Worm (Caenorhabditis elegans) whole organism, early embryonic: ENCODE data around the gene Y37D8A.8.

Experiments
- B0310.2 ChIP-seq: sonication (generic microtip); optimal IDR thresholded peaks from 2 replicates; lab custom pipeline; 2016; ENCODE audit warnings: mild to moderate bottlenecking, missing genetic modification characterization, missing compliant biosample characterization
- F13C5.2 ChIP-seq: sonication (generic microtip); optimal IDR thresholded peaks from 2 replicates; lab custom pipeline; 2017; ENCODE audit warnings: mild to moderate bottlenecking, missing genetic modification characterization, inconsistent platforms, missing compliant biosample characterization
- aly-1 ChIP-seq: sonication (generic microtip); optimal IDR thresholded peaks from 2 replicates; lab custom pipeline; 2016; ENCODE audit warnings: missing genetic modification characterization, missing compliant biosample characterization
- ama-1 ChIP-seq: fragments of 150-350 bp; optimal IDR thresholded peaks from 2 replicates; lab custom pipeline; 2014
- ceh-13 ChIP-seq: fragments of 200-800 bp; sonication (Bioruptor generic); optimal IDR thresholded peaks from 2 replicates; lab custom pipeline; 2018; ENCODE audit warnings: mild to moderate bottlenecking, missing genetic modification characterization, missing compliant biosample characterization
- ceh-36 ChIP-seq: sonication (generic microtip); optimal IDR thresholded peaks from 2 replicates; lab custom pipeline; 2016; ENCODE audit warnings: missing genetic modification characterization, inconsistent platforms, missing compliant biosample characterization
- ets-7 ChIP-seq: sonication (generic microtip); optimal IDR thresholded peaks from 2 replicates; lab custom pipeline; 2016; ENCODE audit warnings: missing genotype, missing genetic modification characterization, missing compliant biosample characterization
- flt-1 ChIP-seq: fragments of 200-800 bp; sonication (Bioruptor generic); IDR thresholded peaks from 2 replicates; pipeline ENCODE4 v1.3.6; 2022; ENCODE audit warnings: missing genetic modification characterization, missing compliant biosample characterization
- hmbx-1 ChIP-seq: sonication (generic microtip); optimal IDR thresholded peaks from 2 replicates; lab custom pipeline; 2016; ENCODE audit warnings: mild to moderate bottlenecking, missing genetic modification characterization, missing compliant biosample characterization
- hmg-4 ChIP-seq: fragments of 200-800 bp; sonication (Bioruptor generic); optimal IDR thresholded peaks from 2 replicates; lab custom pipeline; 2018; ENCODE audit warnings: mild to moderate bottlenecking, missing genetic modification characterization, missing compliant biosample characterization
- hnd-1 ChIP-seq: sonication (generic microtip); optimal IDR thresholded peaks from 2 replicates; lab custom pipeline; 2016; ENCODE audit warnings: missing genetic modification characterization, missing compliant biosample characterization
- pes-1 ChIP-seq: fragments of 200-800 bp; sonication (Bioruptor generic); IDR thresholded peaks from 2 replicates; pipeline ENCODE4 v1.3.6; 2022; ENCODE audit warnings: missing genetic modification reagents, missing genetic modification characterization, missing compliant biosample characterization
- scrt-1 ChIP-seq: fragments of 200-800 bp; sonication (Bioruptor generic); IDR thresholded peaks from 2 replicates; pipeline ENCODE4 v1.3.6; 2022; ENCODE audit warnings: missing genetic modification characterization, missing compliant biosample characterization
- sea-1 ChIP-seq: fragments of 200-800 bp; sonication (Bioruptor generic); conservative IDR thresholded peaks from 2 replicates; pipeline ENCODE4 v1.3.6; 2022; ENCODE audit warnings: missing genetic modification characterization, missing compliant biosample characterization
- tbx-11 ChIP-seq: fragments of 200-800 bp; sonication (Bioruptor generic); IDR thresholded peaks from 2 replicates; pipeline ENCODE4 v1.3.6; 2022; ENCODE audit warnings: missing genetic modification characterization, missing compliant biosample characterization
- tbx-37 ChIP-seq: fragments of 200-800 bp; sonication (Bioruptor generic); conservative IDR thresholded peaks from 2 replicates; pipeline ENCODE4 v1.3.6; 2022; ENCODE audit warnings: missing genetic modification reagents, missing genetic modification characterization, missing compliant biosample characterization
- tra-4 ChIP-seq: sonication (generic microtip); optimal IDR thresholded peaks from 2 replicates; lab custom pipeline; 2017; ENCODE audit warnings: missing genetic modification characterization, missing compliant biosample characterization

The Y37D8A.8 gene

DNA sequence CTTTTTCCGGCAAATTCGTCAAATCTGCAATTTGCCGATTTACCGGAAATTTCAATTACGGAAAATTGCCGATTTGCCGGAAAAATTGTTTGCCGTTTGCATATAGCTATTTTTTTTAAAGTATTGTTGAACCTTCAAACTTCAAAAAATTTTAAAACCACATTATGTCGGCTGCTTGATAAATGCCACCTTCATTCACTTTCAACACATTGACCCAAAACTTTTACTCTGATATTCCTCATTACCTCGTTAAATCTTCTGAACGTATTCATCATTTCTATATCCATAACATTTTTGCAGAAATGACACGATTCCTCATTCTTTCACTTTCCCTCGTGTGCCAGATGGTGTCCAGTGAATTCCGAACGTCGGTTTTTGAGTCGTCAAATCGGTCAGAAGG, 35.7 kb upstream of the Y37D8A.8 start, which contains the start of gene Y37D8A.3:
Gene Y37D8A.3 (plus strand): TSS at position 301 of the 400 bp plus-strand sequence.
- TF ChIP-seq pes-1: no peak
- no peak for TF ChIP-seq ets-7 (tag; lab: Kevin White, UChicago)

DNA sequence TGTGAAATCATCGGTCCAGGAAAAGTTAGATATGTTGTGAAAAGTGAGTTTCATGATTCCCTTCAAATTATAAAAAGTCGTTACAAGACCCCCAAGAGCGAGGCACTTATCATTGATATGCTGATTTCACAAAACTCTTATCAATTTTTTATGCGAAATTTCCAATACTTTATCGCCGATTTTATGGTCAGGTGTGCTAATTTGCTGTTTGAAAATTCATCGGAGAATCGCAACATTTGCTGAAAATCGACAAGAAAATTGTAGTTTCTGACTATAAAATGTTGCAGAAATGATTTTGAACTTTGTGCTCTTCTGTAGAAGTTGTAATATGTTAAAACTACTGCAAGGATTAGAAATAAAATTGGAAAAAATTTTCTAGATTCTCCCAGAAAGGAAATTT, 33.1 kb upstream of the Y37D8A.8 start:
- TF ChIP-seq sea-1 (GFP tag; lab: Robert Waterston, UW): no peak
- no peak for TF ChIP-seq flt-1 (GFP tag; lab: Robert Waterston, UW)
- no peak for TF ChIP-seq scrt-1 (GFP tag; lab: Robert Waterston, UW)
- TF ChIP-seq ets-7 (tag; lab: Kevin White, UChicago): no peak
- TF ChIP-seq hnd-1 (tag; lab: Kevin White, UChicago): no peak

DNA sequence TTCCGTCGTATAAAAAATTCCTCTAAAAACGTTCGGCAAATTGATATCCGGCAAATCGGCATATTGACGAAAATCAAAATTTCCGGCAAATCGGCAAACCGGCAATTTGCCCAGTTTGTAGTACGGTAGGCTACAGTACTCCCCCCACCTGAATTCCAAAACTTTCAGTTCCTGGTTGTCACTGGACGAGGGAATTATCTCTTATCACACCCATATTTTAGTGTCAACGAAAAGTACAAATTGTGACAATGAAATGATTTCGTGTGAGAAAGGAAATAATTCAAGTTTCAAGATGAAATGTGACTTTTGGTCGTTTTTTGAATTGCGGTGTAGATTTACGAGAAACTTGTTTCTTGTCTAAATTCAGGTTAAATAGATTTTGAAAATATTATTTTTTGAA, 31.7 kb upstream of the Y37D8A.8 start:
- TF ChIP-seq ceh-13 (GFP tag; lab: Kevin White, UChicago): no peak
- no peak for TF ChIP-seq F13C5.2
- no peak for TF ChIP-seq B0310.2 (tag; lab: Kevin White, UChicago)
- no peak for TF ChIP-seq hmg-4
- no peak for TF ChIP-seq pes-1
- TF ChIP-seq ama-1: no peak
- TF ChIP-seq aly-1: no peak
- TF ChIP-seq hnd-1 (tag; lab: Kevin White, UChicago): no peak
- TF ChIP-seq tbx-37: no peak
- no peak for TF ChIP-seq tra-4
- TF ChIP-seq ets-7 (tag; lab: Kevin White, UChicago): no peak
- no peak for TF ChIP-seq flt-1 (GFP tag; lab: Robert Waterston, UW)
- TF ChIP-seq hmbx-1 (tag; lab: Kevin White, UChicago): no peak
- TF ChIP-seq scrt-1 (GFP tag; lab: Robert Waterston, UW): no peak
- no peak for TF ChIP-seq ceh-36 (tag; lab: Kevin White, UChicago)
- no peak for TF ChIP-seq sea-1 (GFP tag; lab: Robert Waterston, UW)
- TF ChIP-seq tbx-11 (GFP tag; lab: Robert Waterston, UW): no peak

DNA sequence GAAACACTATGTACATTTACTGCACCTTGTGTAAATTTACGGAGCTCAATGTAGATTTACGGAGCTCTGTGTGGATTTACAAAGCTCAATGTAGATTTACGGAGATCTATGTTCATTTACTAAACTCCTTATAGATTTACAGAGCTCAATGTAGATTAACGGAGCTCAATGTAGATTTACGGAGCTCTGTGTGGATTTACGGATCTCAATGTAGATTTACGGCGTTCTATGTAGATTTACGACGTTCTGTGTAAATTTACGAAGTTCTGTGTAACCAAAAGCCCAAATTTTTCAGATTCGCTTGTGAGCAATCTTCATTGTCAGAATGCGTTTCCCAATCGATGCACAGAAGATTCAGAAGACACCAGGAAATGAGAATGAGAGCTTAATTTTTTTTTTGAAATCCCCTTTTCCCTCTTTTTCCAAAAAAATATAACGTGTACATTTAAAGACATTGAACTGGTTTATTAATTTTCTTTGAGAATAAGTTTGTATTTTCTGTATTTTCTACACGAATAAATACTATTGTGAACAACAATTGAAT, 27.9 kb upstream of the Y37D8A.8 start:
- TF ChIP-seq sea-1 (GFP tag; lab: Robert Waterston, UW): no peak
- TF ChIP-seq hnd-1 (tag; lab: Kevin White, UChicago): no peak
- no peak for TF ChIP-seq B0310.2 (tag; lab: Kevin White, UChicago)
- TF ChIP-seq F13C5.2: no peak
- TF ChIP-seq ceh-36 (tag; lab: Kevin White, UChicago): no peak
- no peak for TF ChIP-seq ets-7 (tag; lab: Kevin White, UChicago)
- no peak for TF ChIP-seq tbx-37
- no peak for TF ChIP-seq ama-1
- no peak for TF ChIP-seq ceh-13 (GFP tag; lab: Kevin White, UChicago)
- TF ChIP-seq flt-1 (GFP tag; lab: Robert Waterston, UW): no peak
- TF ChIP-seq aly-1: no peak
- TF ChIP-seq tbx-11 (GFP tag; lab: Robert Waterston, UW): no peak
- no peak for TF ChIP-seq scrt-1 (GFP tag; lab: Robert Waterston, UW)
- no peak for TF ChIP-seq tra-4
- TF ChIP-seq hmbx-1 (tag; lab: Kevin White, UChicago): no peak

DNA sequence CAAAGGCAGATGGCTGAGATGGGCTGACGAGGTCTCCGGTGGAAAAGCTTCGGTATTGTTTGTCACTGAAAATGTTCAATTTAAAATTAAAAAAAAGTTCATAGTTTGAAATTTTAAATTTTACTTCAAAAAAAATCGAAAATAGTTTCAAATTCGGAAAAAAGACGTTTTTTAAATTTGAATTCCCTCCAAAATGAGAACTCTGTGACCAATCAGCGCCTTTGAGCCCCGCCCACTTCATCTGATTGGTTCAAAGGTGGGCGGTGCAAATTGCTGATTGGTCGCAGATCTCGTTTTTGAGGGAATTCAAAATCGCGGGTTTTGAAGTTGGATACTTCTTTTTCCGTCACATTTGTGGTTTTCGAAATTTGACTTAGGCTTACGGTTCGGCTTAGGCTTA, 26.4 kb upstream of the Y37D8A.8 start:
- no peak for TF ChIP-seq ets-7 (tag; lab: Kevin White, UChicago)
- TF ChIP-seq ceh-36 (tag; lab: Kevin White, UChicago): no peak
- no peak for TF ChIP-seq flt-1 (GFP tag; lab: Robert Waterston, UW)
- no peak for TF ChIP-seq aly-1
- no peak for TF ChIP-seq ama-1
- TF ChIP-seq tra-4: no peak
- TF ChIP-seq B0310.2 (tag; lab: Kevin White, UChicago): no peak

DNA sequence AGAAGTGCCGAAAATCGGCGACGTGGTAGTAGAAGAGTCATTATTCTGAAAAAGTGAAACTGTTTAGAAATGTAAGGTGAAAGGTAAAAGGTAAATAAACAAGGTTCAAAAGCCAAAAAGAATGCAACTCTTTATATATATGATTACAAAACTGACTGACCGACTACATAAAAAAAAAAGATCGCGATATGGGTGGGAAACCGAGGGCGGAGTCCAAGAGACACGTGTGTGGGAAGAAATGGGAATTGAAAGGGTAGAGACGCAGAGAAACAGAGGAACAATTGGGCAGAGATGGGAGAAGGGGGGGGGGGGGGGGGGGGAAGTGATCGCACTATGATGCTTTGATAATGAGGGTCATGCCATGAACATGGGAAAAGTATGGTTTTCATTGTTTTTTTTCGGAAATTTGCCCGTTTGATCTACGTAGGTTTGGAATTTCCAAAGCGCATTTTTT, 25.8 kb upstream of the Y37D8A.8 start, which contains the start of gene Y37D8A.4:
Gene Y37D8A.4 (minus strand): TSS at position 51 of the 454 bp plus-strand sequence.
- TF ChIP-seq hnd-1 (tag; lab: Kevin White, UChicago): no peak
- no peak for TF ChIP-seq hmg-4
- no peak for TF ChIP-seq aly-1
- no peak for TF ChIP-seq tbx-11 (GFP tag; lab: Robert Waterston, UW)
- no peak for TF ChIP-seq pes-1
- TF ChIP-seq ceh-36 (tag; lab: Kevin White, UChicago): no peak
- no peak for TF ChIP-seq F13C5.2
- TF ChIP-seq sea-1 (GFP tag; lab: Robert Waterston, UW): no peak
- TF ChIP-seq ceh-13 (GFP tag; lab: Kevin White, UChicago): no peak
- TF ChIP-seq scrt-1 (GFP tag; lab: Robert Waterston, UW): no peak
- no peak for TF ChIP-seq B0310.2 (tag; lab: Kevin White, UChicago)
- TF ChIP-seq ama-1: no peak
- no peak for TF ChIP-seq tbx-37
- TF ChIP-seq flt-1 (GFP tag; lab: Robert Waterston, UW): no peak
- TF ChIP-seq ets-7 (tag; lab: Kevin White, UChicago): no peak
- TF ChIP-seq hmbx-1 (tag; lab: Kevin White, UChicago): no peak
- TF ChIP-seq tra-4: no peak

DNA sequence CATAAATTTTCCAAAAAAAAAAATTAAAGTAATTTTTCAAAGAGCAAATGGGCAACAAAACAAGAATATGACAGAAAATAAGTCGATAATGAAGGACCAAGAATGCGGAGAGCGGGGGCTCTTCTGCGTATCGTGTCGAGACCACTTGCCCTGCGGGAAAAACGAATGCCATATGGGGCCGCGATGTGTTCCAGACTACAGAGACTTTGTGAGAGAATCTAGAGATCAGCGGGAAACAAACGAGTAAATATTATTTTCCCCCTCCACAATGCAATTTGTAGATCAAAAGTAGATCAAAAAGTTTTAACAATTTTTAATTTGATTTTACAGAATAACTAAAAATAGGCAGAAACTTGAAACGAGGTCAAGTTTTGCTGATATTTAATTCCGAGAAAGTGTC, 24.5 kb upstream of the Y37D8A.8 start:
- no peak for TF ChIP-seq sea-1 (GFP tag; lab: Robert Waterston, UW)
- TF ChIP-seq ceh-13 (GFP tag; lab: Kevin White, UChicago): no peak
- no peak for TF ChIP-seq tra-4
- no peak for TF ChIP-seq F13C5.2
- no peak for TF ChIP-seq hnd-1 (tag; lab: Kevin White, UChicago)
- TF ChIP-seq tbx-37: no peak
- no peak for TF ChIP-seq aly-1
- no peak for TF ChIP-seq hmbx-1 (tag; lab: Kevin White, UChicago)
- TF ChIP-seq ama-1: no peak
- TF ChIP-seq B0310.2 (tag; lab: Kevin White, UChicago): no peak
- TF ChIP-seq ceh-36 (tag; lab: Kevin White, UChicago): no peak
- TF ChIP-seq flt-1 (GFP tag; lab: Robert Waterston, UW): no peak
- no peak for TF ChIP-seq tbx-11 (GFP tag; lab: Robert Waterston, UW)
- no peak for TF ChIP-seq ets-7 (tag; lab: Kevin White, UChicago)
- TF ChIP-seq scrt-1 (GFP tag; lab: Robert Waterston, UW): no peak
